Worm (Caenorhabditis elegans): ENCODE results near the gene ocr-2.

ce11 chrIV:8226474-8226873, 6.6 kb upstream of the ocr-2 start:
- TF ChIP-seq elt-1 (tag; optimal IDR thresholded peaks at IDR 0.05; ENCODE audit: borderline replicate concordance, insufficient read depth) (no peak), pha-4 (tag; optimal IDR thresholded peaks at IDR 0.05) (no peak), ztf-11 (tag; optimal IDR thresholded peaks at IDR 0.05) (no peak), sptf-1 (tag; optimal IDR thresholded peaks at IDR 0.05) (no peak), lsy-2 (tag; optimal IDR thresholded peaks at IDR 0.05) (no peak), lin-32 (GFP tag; optimal IDR thresholded peaks at IDR 0.05) (no peak), ces-1 (GFP tag; optimal IDR thresholded peaks at IDR 0.05) (no peak), M03D4.4 (tag; optimal IDR thresholded peaks at IDR 0.05) (no peak), nhr-76 (tag; optimal IDR thresholded peaks at IDR 0.05) (no peak)
